Fruit fly (Drosophila melanogaster) whole organism, embryonic: ENCODE measurements around the gene Dred.

Experiments used
- Awh ChIP-seq: fragments of 200-800 bp; sonication (Bioruptor generic); IDR thresholded peaks from 2 replicates; pipeline ENCODE4, ENCODE4 v1.3.6; 2022; ENCODE audit warnings: missing biosample characterization, missing genetic modification characterization
- Blimp-1 ChIP-seq: fragments of 200-800 bp; sonication (Bioruptor generic); optimal IDR thresholded peaks from 3 replicates; lab custom pipeline; 2018; ENCODE audit warnings: missing biosample characterization, missing genetic modification characterization, mild to moderate bottlenecking, moderate library complexity, missing genetic modification reagents
- CG4360 ChIP-seq: fragments of 200-800 bp; sonication (Bioruptor generic); IDR thresholded peaks from 2 replicates; pipeline ENCODE4 v1.3.6; 2022; ENCODE audit warnings: missing biosample characterization, missing genetic modification characterization
- Dref ChIP-seq: fragments of 200-800 bp; sonication (Bioruptor generic); IDR thresholded peaks from 2 replicates; pipeline ENCODE4 v1.3.6; 2022; ENCODE audit warnings: missing biosample characterization, missing genetic modification characterization
- Opbp ChIP-seq: fragments of 200-800 bp; sonication (Bioruptor generic); IDR thresholded peaks from 3 replicates; pipeline ENCODE4 v1.3.6; 2022; ENCODE audit warnings: missing biosample characterization, missing genetic modification characterization; ENCODE audit not compliant: partially characterized antibody
- Xbp1 ChIP-seq: fragments of 200-800 bp; sonication (Bioruptor generic); optimal IDR thresholded peaks from 3 replicates; lab custom pipeline; 2016; ENCODE audit warnings: missing biosample characterization, mild to moderate bottlenecking, missing genetic modification characterization
- danr ChIP-seq: fragments of 200-800 bp; sonication (Bioruptor generic); IDR thresholded peaks from 2 replicates; pipeline ENCODE4 v1.3.6; 2022; ENCODE audit warnings: missing biosample characterization, missing genetic modification characterization
- gfzf ChIP-seq: fragments of 200-800 bp; sonication (Bioruptor generic); optimal IDR thresholded peaks from 2 replicates; lab custom pipeline; 2016; ENCODE audit warnings: missing biosample characterization, mild to moderate bottlenecking, missing genetic modification characterization, moderate library complexity
- lola ChIP-seq, 3 experiments: fragments of >200 bp in 2 of 3; fragments of 200-800 bp in 1 of 3; sonication (Bioruptor generic) in 1 of 3; optimal IDR thresholded peaks; 2 replicates each; lab custom pipeline; 2017 to 2019; ENCODE audit warnings: missing biosample characterization in 3 of 3, missing genetic modification characterization in 3 of 3, mild to moderate bottlenecking in 1 of 3, moderate library complexity in 1 of 3
- pan ChIP-seq, 4 experiments: fragments of >200 bp in 3 of 4; fragments of 200-800 bp in 1 of 4; sonication (Bioruptor generic) in 1 of 4; optimal IDR thresholded peaks in 3 of 4; IDR thresholded peaks in 1 of 4; 2 replicates each; pipeline versions ENCODE4 v1.3.6 to Lab custom; 2017 to 2022; ENCODE audit warnings: missing biosample characterization in 2 of 4, missing genetic modification characterization in 2 of 4, mixed read lengths in 1 of 4

DNA sequence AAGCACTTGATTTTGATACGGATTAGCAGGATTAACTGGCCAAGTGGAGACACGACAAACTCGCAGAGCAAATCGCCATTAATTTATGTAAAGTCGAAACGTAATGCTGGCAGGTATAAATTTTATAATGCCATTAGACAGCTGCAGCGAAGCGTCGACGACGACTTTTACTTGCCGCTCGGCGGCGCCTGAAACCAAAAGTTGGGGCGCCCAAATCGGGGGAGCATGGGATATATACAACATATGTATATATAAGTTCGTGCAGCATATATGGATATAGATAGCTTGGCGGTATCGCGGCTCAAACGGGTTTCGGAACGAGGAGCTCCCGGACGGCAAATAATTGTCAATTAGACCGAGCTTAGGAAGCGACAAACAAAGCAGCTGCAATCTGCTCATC is 23.4 kb downstream of the Dred start, which contains the start of gene Cpr76Bc:
- no peak for TF ChIP-seq Dref (GFP tag; lab: Robert Waterston, UW)
- no peak for TF ChIP-seq lola (GFP tag; optimal IDR thresholded peaks at IDR 0.05; lab: Kevin White, UChicago)
- TF ChIP-seq gfzf (GFP tag; lab: Kevin White, UChicago): no peak
- no peak for TF ChIP-seq CG4360 (GFP tag; lab: Robert Waterston, UW)
- TF ChIP-seq Awh (GFP tag; lab: Robert Waterston, UW): no peak
- TF ChIP-seq pan (optimal IDR thresholded peaks at IDR 0.05; lab: Kevin White, UChicago): no peak
- TF ChIP-seq pan (GFP tag; optimal IDR thresholded peaks at IDR 0.05 in 1 of 2, IDR thresholded peaks at IDR 0.05 in 1 of 2): no peak
- no peak for TF ChIP-seq Xbp1
- TF ChIP-seq Blimp-1 (GFP tag; lab: Kevin White, UChicago): no peak
- TF ChIP-seq danr: no peak
- no peak for TF ChIP-seq Opbp (GFP tag; lab: Robert Waterston, UW)
